Worm (Caenorhabditis elegans) whole organism, L1 larva: ENCODE results near the gene EEED8.12.

Experiments used
- C04F5.9 ChIP-seq: sonication (generic microtip); optimal IDR thresholded peaks from 2 replicates; lab custom pipeline; 2016; ENCODE audit warnings: missing genetic modification characterization, missing compliant biosample characterization
- C16A3.4 ChIP-seq: fragments of 150-350 bp; optimal IDR thresholded peaks from 2 replicates; lab custom pipeline; 2014; ENCODE audit warnings: missing biosample characterization, missing genetic modification characterization
- aha-1 ChIP-seq: fragments of 150-350 bp; optimal IDR thresholded peaks from 2 replicates; lab custom pipeline; 2014; ENCODE audit warnings: missing biosample characterization, missing genetic modification characterization
- alr-1 ChIP-seq: fragments of 200-800 bp; sonication (Bioruptor generic); optimal IDR thresholded peaks from 2 replicates; lab custom pipeline; 2018; ENCODE audit warnings: borderline replicate concordance, mild to moderate bottlenecking, missing genetic modification characterization, missing compliant biosample characterization
- ama-1 ChIP-seq: fragments of 150-350 bp; optimal IDR thresholded peaks from 2 replicates; lab custom pipeline; 2014
- blmp-1 ChIP-seq: fragments of 150-350 bp; optimal IDR thresholded peaks from 2 replicates; lab custom pipeline; 2014; ENCODE audit warnings: missing biosample characterization, missing genetic modification characterization
- ces-1 ChIP-seq: fragments of 150-350 bp; optimal IDR thresholded peaks from 2 replicates; lab custom pipeline; 2014; ENCODE audit warnings: missing biosample characterization, missing genetic modification reagents, missing genetic modification characterization
- dpl-1 ChIP-seq, 3 experiments: fragments of 150-350 bp in 2 of 3; sonication (generic microtip) in 1 of 3; optimal IDR thresholded peaks; 2 replicates each; lab custom pipeline; 2014 to 2017; ENCODE audit warnings: missing biosample characterization in 3 of 3, missing genetic modification characterization in 3 of 3, missing genetic modification reagents in 3 of 3
- dsc-1 ChIP-seq: sonication (generic microtip); optimal IDR thresholded peaks from 2 replicates; lab custom pipeline; 2016; ENCODE audit warnings: mild to moderate bottlenecking, missing genetic modification characterization, missing compliant biosample characterization
- efl-1 ChIP-seq, 4 experiments: fragments of 150-350 bp; optimal IDR thresholded peaks in 3 of 4; peaks in 1 of 4; 1 replicate in 1 of 4; 2 replicates in 3 of 4; lab custom pipeline; 2014; ENCODE audit warnings: missing biosample characterization in 2 of 4, missing genetic modification characterization in 2 of 4, missing genetic modification reagents in 2 of 4
- egl-13 ChIP-seq: sonication (generic microtip); optimal IDR thresholded peaks from 2 replicates; lab custom pipeline; 2016; ENCODE audit warnings: missing genotype, missing genetic modification reagents, missing genetic modification characterization, missing compliant biosample characterization
- elt-3 ChIP-seq, 6 experiments: fragments of 150-350 bp in 1 of 6; sonication (generic microtip); optimal IDR thresholded peaks; 2 replicates each; lab custom pipeline; 2017 to 2018; ENCODE audit warnings: missing biosample characterization in 6 of 6, missing genetic modification characterization in 6 of 6, inconsistent platforms in 1 of 6
- ets-5 ChIP-seq: fragments of 200-800 bp; sonication (Bioruptor generic); IDR thresholded peaks from 2 replicates; pipeline ENCODE4 v1.3.6; 2022; ENCODE audit warnings: missing genetic modification characterization, missing compliant biosample characterization
- fkh-8 ChIP-seq: sonication (generic microtip); optimal IDR thresholded peaks from 2 replicates; lab custom pipeline; 2016; ENCODE audit warnings: mild to moderate bottlenecking, missing genetic modification characterization, missing compliant biosample characterization
- hlh-4 ChIP-seq: sonication (generic microtip); optimal IDR thresholded peaks from 2 replicates; lab custom pipeline; 2016; ENCODE audit warnings: mild to moderate bottlenecking, missing genetic modification characterization, missing compliant biosample characterization
- hpl-2 ChIP-seq: fragments of 150-350 bp; optimal IDR thresholded peaks from 2 replicates; lab custom pipeline; 2014; ENCODE audit warnings: missing biosample characterization, missing genetic modification reagents, missing genetic modification characterization
- irx-1 ChIP-seq: sonication (generic microtip); optimal IDR thresholded peaks from 2 replicates; lab custom pipeline; 2016; ENCODE audit warnings: missing genetic modification characterization, missing compliant biosample characterization
- isw-1 ChIP-seq: fragments of 200-800 bp; sonication (Bioruptor generic); IDR thresholded peaks from 2 replicates; pipeline ENCODE4 v1.3.6; 2022; ENCODE audit warnings: missing genetic modification characterization, missing compliant biosample characterization
- lin-13 ChIP-seq: fragments of 150-350 bp; optimal IDR thresholded peaks from 2 replicates; lab custom pipeline; 2014; ENCODE audit warnings: missing biosample characterization, missing genetic modification reagents, missing genetic modification characterization
- lin-14 ChIP-seq: fragments of 200-800 bp; sonication (Bioruptor generic); optimal IDR thresholded peaks from 2 replicates; lab custom pipeline; 2018; ENCODE audit warnings: mild to moderate bottlenecking, missing genetic modification characterization, moderate library complexity, missing compliant biosample characterization
- lin-35 ChIP-seq, 2 experiments: fragments of 150-350 bp; optimal IDR thresholded peaks; 2 replicates each; lab custom pipeline; 2014; ENCODE audit warnings: missing biosample characterization in 2 of 2, missing genetic modification characterization in 2 of 2, missing genetic modification reagents in 2 of 2
- lin-39 ChIP-seq: fragments of 150-350 bp; optimal IDR thresholded peaks from 2 replicates; lab custom pipeline; 2014; ENCODE audit warnings: missing biosample characterization, missing genetic modification reagents, missing genetic modification characterization
- lsy-2 ChIP-seq, 2 experiments: fragments of 150-350 bp; optimal IDR thresholded peaks; 2 replicates each; lab custom pipeline; 2014; ENCODE audit warnings: missing biosample characterization in 2 of 2, missing genetic modification characterization in 2 of 2
- mdl-1 ChIP-seq, 2 experiments: fragments of 150-350 bp; optimal IDR thresholded peaks; 2 replicates each; lab custom pipeline; 2014 to 2017; ENCODE audit warnings: missing biosample characterization in 2 of 2, missing genetic modification characterization in 2 of 2, inconsistent platforms in 1 of 2
- nhr-12 ChIP-seq: sonication (generic microtip); optimal IDR thresholded peaks from 2 replicates; lab custom pipeline; 2017; ENCODE audit warnings: missing biosample characterization, missing genetic modification characterization
- nhr-19 ChIP-seq: fragments of 200-800 bp; sonication (Bioruptor generic); conservative IDR thresholded peaks from 2 replicates; pipeline ENCODE4 v1.3.6; 2022; ENCODE audit warnings: missing genetic modification characterization, missing compliant biosample characterization
- nhr-20 ChIP-seq: sonication (generic microtip); optimal IDR thresholded peaks from 2 replicates; lab custom pipeline; 2016; ENCODE audit warnings: mild to moderate bottlenecking, missing genetic modification characterization, missing compliant biosample characterization
- nhr-71 ChIP-seq: sonication (generic microtip); optimal IDR thresholded peaks from 2 replicates; lab custom pipeline; 2016; ENCODE audit warnings: mild to moderate bottlenecking, missing genetic modification characterization, moderate library complexity, missing compliant biosample characterization
- nhr-76 ChIP-seq: sonication (generic microtip); optimal IDR thresholded peaks from 2 replicates; lab custom pipeline; 2017; ENCODE audit warnings: missing biosample characterization, missing genetic modification characterization
- nhr-85 ChIP-seq: sonication (generic microtip); peaks from one replicate; lab custom pipeline; 2016; ENCODE audit warnings: missing genetic modification characterization, inconsistent platforms, missing compliant biosample characterization
- nhr-90 ChIP-seq: sonication (generic microtip); optimal IDR thresholded peaks from 2 replicates; lab custom pipeline; 2016; ENCODE audit warnings: mild to moderate bottlenecking, missing genetic modification characterization, missing compliant biosample characterization; ENCODE audit not compliant: poor library complexity
- pax-3 ChIP-seq: fragments of 200-800 bp; sonication (Bioruptor generic); optimal IDR thresholded peaks from 2 replicates; lab custom pipeline; 2018; ENCODE audit warnings: mild to moderate bottlenecking, missing genetic modification characterization, moderate library complexity, missing compliant biosample characterization
- pqm-1 ChIP-seq: sonication (generic microtip); optimal IDR thresholded peaks from 3 replicates; lab custom pipeline; 2017; ENCODE audit warnings: missing biosample characterization, missing genetic modification characterization
- skn-1 ChIP-seq: fragments of 150-350 bp; optimal IDR thresholded peaks from 2 replicates; lab custom pipeline; 2014; ENCODE audit warnings: missing biosample characterization, missing genetic modification characterization
- sptf-1 ChIP-seq: fragments of 150-350 bp; optimal IDR thresholded peaks from 2 replicates; lab custom pipeline; 2014; ENCODE audit warnings: missing biosample characterization, missing genetic modification characterization
- tlp-1 ChIP-seq: fragments of 150-350 bp; optimal IDR thresholded peaks from 2 replicates; lab custom pipeline; 2014; ENCODE audit warnings: missing biosample characterization, missing genetic modification characterization
- unc-130 ChIP-seq: fragments of 150-350 bp; optimal IDR thresholded peaks from 2 replicates; lab custom pipeline; 2017; ENCODE audit warnings: missing biosample characterization, missing genetic modification characterization, inconsistent platforms
- zag-1 ChIP-seq: fragments of 150-350 bp; optimal IDR thresholded peaks from 2 replicates; lab custom pipeline; 2014; ENCODE audit warnings: missing biosample characterization, missing genetic modification characterization
- ztf-11 ChIP-seq, 2 experiments: sonication (generic microtip); optimal IDR thresholded peaks; 2 replicates each; lab custom pipeline; 2016 to 2017; ENCODE audit warnings: missing genetic modification characterization in 2 of 2, missing biosample characterization in 1 of 2, missing compliant biosample characterization in 1 of 2

EEED8.12 gene

DNA sequence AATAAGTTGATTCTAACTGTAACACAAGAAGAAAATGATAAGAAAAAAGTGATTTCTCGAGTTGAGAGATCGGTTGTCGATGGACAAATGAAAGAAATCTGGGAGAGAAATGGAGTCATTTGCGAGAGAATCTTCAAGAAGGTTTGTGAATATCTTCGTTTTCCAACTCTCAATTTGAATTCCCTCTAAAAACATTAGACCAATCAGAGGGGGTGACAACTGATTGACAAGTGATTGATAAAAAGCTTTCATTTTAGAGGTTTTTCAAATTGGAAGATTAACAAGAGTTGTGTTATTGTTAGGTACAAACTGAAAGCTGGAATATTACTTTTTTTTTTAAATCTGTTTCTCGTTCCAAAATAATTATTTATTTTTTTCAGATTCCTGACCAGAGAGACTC is 9.1 kb upstream of the EEED8.12 start:
- TF ChIP-seq hpl-2 (GFP tag; lab: Kevin White, UChicago) (no peak), efl-1 (optimal IDR thresholded peaks at IDR 0.05; lab: Kevin White, UChicago) (no peak), efl-1 (GFP tag; optimal IDR thresholded peaks at IDR 0.05 in 1 of 2; lab: Kevin White, UChicago) (peak in 1 of 2 experiments; percentile 23)

- TF ChIP-seq nhr-76 (tag; lab: Kevin White, UChicago) = no peak
- TF ChIP-seq elt-3 (tag; optimal IDR thresholded peaks at IDR 0.05; lab: Kevin White, UChicago) = peak in 1 of 6 experiments; percentile 2
- no peak for TF ChIP-seq isw-1 (GFP tag; lab: Robert Waterston, UW)
- TF ChIP-seq blmp-1 = peak; percentile 14
Measured at ce11 chrII:5416204-5416764, 7.5 kb upstream of the EEED8.12 start, which contains the start of gene EEED8.2. Gene EEED8.2, plus strand, starts transcription at chrII:5416714.

ce11 chrII:5414040-5414439 is 5.2 kb upstream of the EEED8.12 start, which contains the start of the genes EEED8.14 and EEED8.3:
Gene EEED8.14, minus strand, starts transcription at chrII:5414052.
Gene EEED8.3, plus strand, starts transcription at chrII:5414276.
- no peak for TF ChIP-seq nhr-12 (tag; lab: Kevin White, UChicago)
- no peak for TF ChIP-seq ets-5 (GFP tag; lab: Robert Waterston, UW)
- TF ChIP-seq ces-1 (GFP tag; lab: Kevin White, UChicago) = no peak
- no peak for TF ChIP-seq alr-1 (tag; lab: Kevin White, UChicago)
- no peak for TF ChIP-seq irx-1 (tag; lab: Kevin White, UChicago)
- TF ChIP-seq ztf-11 (tag; optimal IDR thresholded peaks at IDR 0.05; lab: Kevin White, UChicago) = no peak
- TF ChIP-seq ama-1 (lab: Kevin White, UChicago) = no peak
- no peak for TF ChIP-seq unc-130
- TF ChIP-seq, all 84 proteins: peak for 0

- TF ChIP-seq nhr-71 (tag; lab: Kevin White, UChicago) = no peak
- TF ChIP-seq nhr-19 (GFP tag; lab: Robert Waterston, UW) = no peak
- no peak for TF ChIP-seq mdl-1 (tag; optimal IDR thresholded peaks at IDR 0.05; lab: Kevin White, UChicago)
- no peak for TF ChIP-seq lin-13 (GFP tag; lab: Kevin White, UChicago)
- TF ChIP-seq fkh-8 (tag; lab: Kevin White, UChicago) = no peak
- no peak for TF ChIP-seq dsc-1 (tag; lab: Kevin White, UChicago)
- TF ChIP-seq egl-13 (tag; lab: Kevin White, UChicago) = no peak
- TF ChIP-seq pax-3 (tag; lab: Kevin White, UChicago) = no peak
- no peak for TF ChIP-seq aha-1
- TF ChIP-seq irx-1 (tag; lab: Kevin White, UChicago) = no peak
- TF ChIP-seq nhr-90 (tag; lab: Kevin White, UChicago) = no peak
- TF ChIP-seq nhr-20 (tag; lab: Kevin White, UChicago) = no peak
- TF ChIP-seq ztf-11 (tag; optimal IDR thresholded peaks at IDR 0.05; lab: Kevin White, UChicago) = no peak
- no peak for TF ChIP-seq lin-35 (GFP tag; optimal IDR thresholded peaks at IDR 0.05; lab: Kevin White, UChicago)
- TF ChIP-seq dpl-1 (GFP tag; optimal IDR thresholded peaks at IDR 0.05; lab: Kevin White, UChicago) = no peak
- no peak for TF ChIP-seq blmp-1
- TF ChIP-seq, all 84 proteins: peak for 0
Measured at ce11 chrII:5412467-5412866, 3.6 kb upstream of the EEED8.12 start, which contains the start of the genes EEED8.13 and EEED8.18. Gene EEED8.13, minus strand, starts transcription at chrII:5412567. Gene EEED8.18, minus strand, starts transcription at chrII:5412610.

DNA sequence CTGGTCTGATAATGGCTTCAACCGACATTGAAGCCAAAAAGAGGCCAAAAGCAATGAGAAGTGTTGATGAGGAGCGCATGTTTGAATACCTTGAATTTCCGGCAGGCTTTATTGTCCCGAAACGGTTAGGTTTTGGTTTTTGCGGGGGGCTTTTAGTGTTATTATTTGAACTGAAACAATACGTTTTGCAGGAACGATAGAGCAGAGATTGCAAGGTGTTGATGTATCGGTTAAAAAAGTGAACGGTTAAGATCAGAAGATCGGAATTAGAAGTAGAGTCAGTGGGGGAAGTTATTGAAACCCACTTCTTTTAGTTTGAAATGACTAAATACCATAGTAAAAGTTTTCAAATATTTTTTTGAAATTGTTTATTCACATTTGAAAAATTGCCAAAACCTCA is 1.3 kb downstream of the EEED8.12 start, which contains the start of gene clec-141:
clec-141 (minus strand) TSS at position 101 of the 400 bp plus-strand sequence.
- TF ChIP-seq lsy-2 (tag; optimal IDR thresholded peaks at IDR 0.05; lab: Kevin White, UChicago) (no peak), C04F5.9 (no peak), lin-39 (tag; lab: Kevin White, UChicago) (no peak), hlh-4 (tag; lab: Kevin White, UChicago) (no peak), aha-1 (no peak), zag-1 (tag; lab: Kevin White, UChicago) (no peak), dpl-1 (GFP tag; optimal IDR thresholded peaks at IDR 0.05; lab: Kevin White, UChicago) (no peak), nhr-71 (tag; lab: Kevin White, UChicago) (no peak), tlp-1 (tag; lab: Kevin White, UChicago) (no peak), sptf-1 (tag; lab: Kevin White, UChicago) (no peak), pqm-1 (no peak), skn-1 (tag; lab: Kevin White, UChicago) (no peak), mdl-1 (tag; optimal IDR thresholded peaks at IDR 0.05; lab: Kevin White, UChicago) (no peak), C16A3.4 (no peak), isw-1 (GFP tag; lab: Robert Waterston, UW) (no peak), egl-13 (tag; lab: Kevin White, UChicago) (no peak), nhr-85 (no peak), lin-14 (GFP tag; lab: Kevin White, UChicago) (no peak), lin-35 (GFP tag; optimal IDR thresholded peaks at IDR 0.05; lab: Kevin White, UChicago) (no peak), lin-13 (GFP tag; lab: Kevin White, UChicago) (no peak)
- TF ChIP-seq, all 84 proteins: peak for 0
